Fruit fly (Drosophila melanogaster) whole organism, embryonic: ENCODE measurements around the gene Cyp4d1.
A peak's percentile ranks its signal among the peaks of the same experiment; 100 is the strongest.

Source experiments
- Aef1 ChIP-seq: fragments of 200-800 bp; sonication (Bioruptor generic); IDR thresholded peaks from 3 replicates; pipeline ENCODE4 v1.3.6; 2022; ENCODE audit warnings: missing biosample characterization, missing genetic modification characterization
- CG10267 ChIP-seq: fragments of 200-800 bp; sonication (Bioruptor generic); optimal IDR thresholded peaks from 2 replicates; lab custom pipeline; 2018; ENCODE audit warnings: missing biosample characterization, mild to moderate bottlenecking, missing genetic modification characterization, moderate library complexity
- CG10654 ChIP-seq: fragments of 200-800 bp; sonication (Bioruptor generic); optimal IDR thresholded peaks from 2 replicates; lab custom pipeline; 2016; ENCODE audit warnings: missing biosample characterization, missing genetic modification characterization
- CG11093 ChIP-seq: fragments of 200-800 bp; sonication (Bioruptor generic); IDR thresholded peaks from 3 replicates; pipeline ENCODE4 v1.3.6; 2022; ENCODE audit warnings: missing biosample characterization, missing genetic modification characterization
- CG11456 ChIP-seq: fragments of 200-800 bp; sonication (Bioruptor generic); IDR thresholded peaks from 3 replicates; pipeline ENCODE4 v1.3.6; 2022; ENCODE audit warnings: missing biosample characterization, missing genetic modification characterization
- CG12104 ChIP-seq: fragments of 200-800 bp; sonication (Bioruptor generic); optimal IDR thresholded peaks from 3 replicates; lab custom pipeline; 2016; ENCODE audit warnings: missing biosample characterization, missing genetic modification characterization
- CG1233 ChIP-seq: fragments of 200-800 bp; sonication (Bioruptor generic); optimal IDR thresholded peaks from 4 replicates; lab custom pipeline; 2018; ENCODE audit warnings: missing biosample characterization, mild to moderate bottlenecking, missing genetic modification characterization
- CG14441 ChIP-seq: fragments of 200-800 bp; sonication (Bioruptor generic); IDR thresholded peaks from 2 replicates; pipeline ENCODE4 v1.3.6; 2022; ENCODE audit warnings: missing biosample characterization, missing genetic modification characterization
- CG15601 ChIP-seq: fragments of 200-800 bp; sonication (Bioruptor generic); optimal IDR thresholded peaks from 3 replicates; lab custom pipeline; 2019; ENCODE audit warnings: missing biosample characterization, mild to moderate bottlenecking, missing genetic modification characterization, moderate library complexity
- CG17802 ChIP-seq: fragments of 200-800 bp; sonication (Bioruptor generic); optimal IDR thresholded peaks from 2 replicates; lab custom pipeline; 2018; ENCODE audit warnings: missing biosample characterization, mild to moderate bottlenecking, missing genetic modification characterization, moderate library complexity
- CG2116 ChIP-seq: fragments of 200-800 bp; sonication (Bioruptor generic); optimal IDR thresholded peaks from 3 replicates; lab custom pipeline; 2018; ENCODE audit warnings: missing biosample characterization, mild to moderate bottlenecking, missing genetic modification characterization
- CG2199 ChIP-seq: fragments of 200-800 bp; sonication (Bioruptor generic); IDR thresholded peaks from 3 replicates; pipeline ENCODE4 v1.3.6; 2022; ENCODE audit warnings: missing biosample characterization, missing genetic modification characterization
- CG31224 ChIP-seq: fragments of 200-800 bp; sonication (Bioruptor generic); IDR thresholded peaks from 2 replicates; pipeline ENCODE4 v1.3.6; 2022; ENCODE audit warnings: missing biosample characterization, missing genetic modification characterization
- CG32772 ChIP-seq: fragments of 200-800 bp; sonication (Bioruptor generic); IDR thresholded peaks from 2 replicates; pipeline ENCODE4 v1.3.6; 2022; ENCODE audit warnings: missing biosample characterization, missing genetic modification characterization
- CG4854 ChIP-seq: fragments of 200-800 bp; sonication (Bioruptor generic); optimal IDR thresholded peaks from 2 replicates; lab custom pipeline; 2016; ENCODE audit warnings: missing biosample characterization, missing genetic modification characterization, inconsistent platforms
- CG5245 ChIP-seq: fragments of 200-800 bp; sonication (Bioruptor generic); optimal IDR thresholded peaks from 3 replicates; lab custom pipeline; 2016; ENCODE audit warnings: missing biosample characterization, missing genetic modification characterization
- CG6765 ChIP-seq: fragments of 200-800 bp; sonication (Bioruptor generic); optimal IDR thresholded peaks from 3 replicates; lab custom pipeline; 2017; ENCODE audit warnings: missing biosample characterization, mild to moderate bottlenecking, missing genetic modification characterization
- CG6791 ChIP-seq: fragments of 200-800 bp; sonication (Bioruptor generic); IDR thresholded peaks from 3 replicates; pipeline ENCODE4 v1.3.6; 2022; ENCODE audit warnings: missing biosample characterization, missing genetic modification characterization; ENCODE audit not compliant: partially characterized antibody
- CG9817 ChIP-seq: fragments of 200-800 bp; sonication (Bioruptor generic); optimal IDR thresholded peaks from 2 replicates; lab custom pipeline; 2018; ENCODE audit warnings: missing biosample characterization, mild to moderate bottlenecking, missing genetic modification characterization, moderate library complexity
- Dfd ChIP-seq, 2 experiments: fragments of >200 bp; optimal IDR thresholded peaks; 2 replicates each; lab custom pipeline; 2017; ENCODE audit warnings: missing biosample characterization in 2 of 2, missing genetic modification characterization in 2 of 2
- Drgx ChIP-seq: fragments of 200-800 bp; sonication (Bioruptor generic); IDR thresholded peaks from 2 replicates; pipeline ENCODE4 v1.3.6; 2022; ENCODE audit warnings: missing biosample characterization, missing genetic modification characterization
- Hand ChIP-seq: fragments of 200-800 bp; sonication (Bioruptor generic); optimal IDR thresholded peaks from 2 replicates; lab custom pipeline; 2017; ENCODE audit warnings: mild to moderate bottlenecking, missing biosample characterization, missing genetic modification reagents, missing genetic modification characterization
- Hr78 ChIP-seq, 2 experiments: fragments of 200-800 bp in 1 of 2; fragments of >200 bp in 1 of 2; sonication (Bioruptor generic) in 1 of 2; optimal IDR thresholded peaks; 2 replicates each; lab custom pipeline; 2017 to 2019; ENCODE audit warnings: missing biosample characterization in 2 of 2, missing genetic modification characterization in 2 of 2, mild to moderate bottlenecking in 1 of 2, moderate library complexity in 1 of 2
- Lhr ChIP-seq: fragments of 200-800 bp; sonication (Bioruptor generic); optimal IDR thresholded peaks from 3 replicates; lab custom pipeline; 2017; ENCODE audit warnings: mild to moderate bottlenecking, missing biosample characterization, missing genetic modification reagents, missing genetic modification characterization
- MBD-R2 ChIP-seq: fragments of 200-800 bp; sonication (Bioruptor generic); IDR thresholded peaks from 2 replicates; pipeline ENCODE4 v1.3.6; 2022; ENCODE audit warnings: missing biosample characterization, missing genetic modification characterization
- NC2α ChIP-seq: fragments of 200-800 bp; sonication (Bioruptor generic); optimal IDR thresholded peaks from 2 replicates; lab custom pipeline; 2016; ENCODE audit warnings: missing biosample characterization, missing genetic modification characterization
- NFAT ChIP-seq: fragments of 200-800 bp; sonication (Bioruptor generic); IDR thresholded peaks from 2 replicates; pipeline ENCODE4 v1.3.6; 2022; ENCODE audit warnings: missing biosample characterization, missing genetic modification characterization
- Rfx ChIP-seq: fragments of 200-800 bp; sonication (Bioruptor generic); IDR thresholded peaks from 2 replicates; pipeline ENCODE4 v1.3.6; 2022; ENCODE audit warnings: missing biosample characterization, missing genetic modification characterization
- Six4 ChIP-seq: fragments of 200-800 bp; sonication (Bioruptor generic); optimal IDR thresholded peaks from 2 replicates; lab custom pipeline; 2016; ENCODE audit warnings: missing biosample characterization, missing genetic modification characterization
- Sry-δ ChIP-seq: fragments of 200-800 bp; sonication (Bioruptor generic); optimal IDR thresholded peaks from 2 replicates; lab custom pipeline; 2016; ENCODE audit warnings: missing biosample characterization, missing genetic modification characterization
- bab2 ChIP-seq: fragments of 200-800 bp; sonication (Bioruptor generic); optimal IDR thresholded peaks from 2 replicates; lab custom pipeline; 2016; ENCODE audit warnings: missing biosample characterization, missing genetic modification characterization
- bigmax ChIP-seq: fragments of 200-800 bp; sonication (Bioruptor generic); optimal IDR thresholded peaks from 2 replicates; lab custom pipeline; 2018; ENCODE audit warnings: missing biosample characterization, mild to moderate bottlenecking, missing genetic modification characterization
- cato ChIP-seq: fragments of 200-800 bp; sonication (Bioruptor generic); optimal IDR thresholded peaks from 2 replicates; lab custom pipeline; 2016; ENCODE audit warnings: missing biosample characterization, missing genetic modification characterization, borderline replicate concordance
- caup ChIP-seq: fragments of 200-800 bp; sonication (Bioruptor generic); optimal IDR thresholded peaks from 3 replicates; lab custom pipeline; 2017; ENCODE audit warnings: missing biosample characterization, mild to moderate bottlenecking, missing genetic modification characterization, moderate library complexity; ENCODE audit not compliant: severe bottlenecking
- ems ChIP-seq: fragments of 200-800 bp; sonication (Bioruptor generic); optimal IDR thresholded peaks from 3 replicates; lab custom pipeline; 2016; ENCODE audit warnings: missing biosample characterization, missing genetic modification characterization
- fd96Cb ChIP-seq: fragments of 200-800 bp; sonication (Bioruptor generic); optimal IDR thresholded peaks from 2 replicates; lab custom pipeline; 2018; ENCODE audit warnings: missing biosample characterization, mild to moderate bottlenecking, missing genetic modification characterization, moderate library complexity
- gro ChIP-seq: fragments of 200-800 bp; sonication (Bioruptor generic); optimal IDR thresholded peaks from 2 replicates; lab custom pipeline; 2016; ENCODE audit warnings: missing biosample characterization, missing genetic modification characterization
- gsb ChIP-seq: fragments of 200-800 bp; sonication (Bioruptor generic); IDR thresholded peaks from 2 replicates; pipeline ENCODE4 v1.3.6; 2022; ENCODE audit warnings: missing biosample characterization, missing genetic modification characterization
- jing ChIP-seq: fragments of 200-800 bp; sonication (Bioruptor generic); optimal IDR thresholded peaks from 2 replicates; lab custom pipeline; 2018; ENCODE audit warnings: missing biosample characterization, mild to moderate bottlenecking, missing genetic modification characterization
- kay ChIP-seq: fragments of 200-800 bp; sonication (Bioruptor generic); optimal IDR thresholded peaks from 2 replicates; lab custom pipeline; 2016; ENCODE audit warnings: missing biosample characterization, missing genetic modification characterization
- luna ChIP-seq: fragments of 200-800 bp; sonication (Bioruptor generic); optimal IDR thresholded peaks from 2 replicates; lab custom pipeline; 2016; ENCODE audit warnings: missing biosample characterization, missing genetic modification characterization
- nmo ChIP-seq: fragments of 200-800 bp; sonication (Bioruptor generic); optimal IDR thresholded peaks from 2 replicates; lab custom pipeline; 2018; ENCODE audit warnings: missing biosample characterization, mild to moderate bottlenecking, missing genetic modification characterization, moderate library complexity
- org-1 ChIP-seq: fragments of 200-800 bp; sonication (Bioruptor generic); optimal IDR thresholded peaks from 2 replicates; lab custom pipeline; 2017; ENCODE audit warnings: missing biosample characterization, missing genetic modification characterization
- slou ChIP-seq: fragments of 200-800 bp; sonication (Bioruptor generic); optimal IDR thresholded peaks from 3 replicates; lab custom pipeline; 2016; ENCODE audit warnings: missing biosample characterization, missing genetic modification characterization
- stc ChIP-seq: fragments of 200-800 bp; sonication (Bioruptor generic); IDR thresholded peaks from 2 replicates; pipeline ENCODE4 v1.3.6; 2022; ENCODE audit warnings: missing biosample characterization, missing genetic modification characterization
- stwl ChIP-seq: fragments of 200-800 bp; sonication (Bioruptor generic); optimal IDR thresholded peaks from 3 replicates; lab custom pipeline; 2018; ENCODE audit warnings: missing biosample characterization, mild to moderate bottlenecking, missing genetic modification characterization, moderate library complexity
- wek ChIP-seq: fragments of 200-800 bp; sonication (Bioruptor generic); optimal IDR thresholded peaks from 3 replicates; lab custom pipeline; 2018; ENCODE audit warnings: missing biosample characterization, mild to moderate bottlenecking, missing genetic modification characterization, moderate library complexity
- yki ChIP-seq: fragments of >200 bp; optimal IDR thresholded peaks from 3 replicates; lab custom pipeline; 2018
- zfh1 ChIP-seq: fragments of 200-800 bp; sonication (Bioruptor generic); IDR thresholded peaks from 3 replicates; pipeline ENCODE4 v1.3.6; 2022; ENCODE audit warnings: missing biosample characterization, missing genetic modification characterization
- zfh2 ChIP-seq: fragments of 200-800 bp; sonication (Bioruptor generic); optimal IDR thresholded peaks from 2 replicates; lab custom pipeline; 2016; ENCODE audit warnings: missing biosample characterization, missing genetic modification characterization

Gene Cyp4d1

DNA sequence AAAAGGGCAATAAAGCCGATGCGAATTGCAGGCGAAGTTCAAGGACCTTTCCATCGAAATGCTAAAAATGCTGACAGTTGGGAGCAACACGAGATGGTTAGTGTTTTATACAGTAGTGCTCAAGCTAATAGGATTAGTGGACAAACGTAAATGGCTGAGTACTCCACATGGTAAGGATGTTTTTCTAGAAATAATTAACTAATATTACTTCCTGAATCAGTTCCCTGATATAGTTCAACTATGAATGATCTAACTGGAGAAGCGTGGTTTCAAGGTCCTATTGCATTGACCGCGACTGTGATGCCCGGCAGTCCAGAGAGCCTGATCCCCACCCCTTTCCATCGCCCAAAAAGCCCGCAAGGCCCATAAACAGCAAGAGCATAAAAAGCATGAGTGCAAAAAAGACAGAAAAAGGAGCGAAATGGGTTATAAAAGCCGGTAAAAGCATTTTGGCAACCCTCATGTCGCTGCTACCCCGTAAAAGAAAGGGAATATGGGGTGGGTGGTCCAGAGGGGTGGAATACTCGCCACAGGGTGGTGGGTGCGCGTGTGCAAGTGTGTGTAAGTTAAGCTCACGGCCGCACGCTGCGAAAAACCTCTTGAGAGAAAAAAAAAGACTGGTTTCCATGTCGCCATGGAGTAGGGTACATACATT, 27.6 kb downstream of the Cyp4d1 start (continued):
- TF ChIP-seq cato (GFP tag; lab: Kevin White, UChicago): peak; percentile 34
- peak; percentile 65 for TF ChIP-seq CG10267
- TF ChIP-seq fd96Cb: peak; percentile 76
- no peak for TF ChIP-seq Dfd (GFP tag; optimal IDR thresholded peaks at IDR 0.05; lab: Kevin White, UChicago)
- TF ChIP-seq caup (GFP tag; lab: Kevin White, UChicago): peak; percentile 49
- TF ChIP-seq yki (lab: Kevin White, UChicago): no peak
- peak; percentile 71 for TF ChIP-seq Drgx
- TF ChIP-seq CG15601 (tag; lab: Kevin White, UChicago): peak; percentile 71
- peak; percentile 45 for TF ChIP-seq CG5245 (GFP tag; lab: Kevin White, UChicago)
- peak; percentile 50 for TF ChIP-seq CG6765 (GFP tag; lab: Kevin White, UChicago)
- peak; percentile 51 for TF ChIP-seq org-1
- peak; percentile 27 for TF ChIP-seq NC2α (GFP tag; lab: Kevin White, UChicago)
- peak; percentile 22 for TF ChIP-seq CG12104 (GFP tag; lab: Kevin White, UChicago)
- no peak for TF ChIP-seq Hr78 (GFP tag; optimal IDR thresholded peaks at IDR 0.05; lab: Kevin White, UChicago)
- no peak for TF ChIP-seq zfh2
- no peak for TF ChIP-seq CG6791 (GFP tag; lab: Robert Waterston, UW)
- peak; percentile 51; the same call in 1 of the 2 replicates for TF ChIP-seq CG14441
- peak; percentile 46 for TF ChIP-seq CG1233 (GFP tag; lab: Kevin White, UChicago)
- TF ChIP-seq CG4854: peak; percentile 34
- no peak for TF ChIP-seq CG2199 (GFP tag; lab: Robert Waterston, UW)
- TF ChIP-seq CG17802 (tag; lab: Kevin White, UChicago): no peak
- peak; percentile 73 for TF ChIP-seq zfh1 (GFP tag; lab: Robert Waterston, UW)
- TF ChIP-seq luna: peak; percentile 27
- 0 out of 3 replicates have a peak, but pooled peaks have one; percentile 21 for TF ChIP-seq CG11093
- peak; percentile 38 for TF ChIP-seq Hand (GFP tag; lab: Kevin White, UChicago)
- no peak for TF ChIP-seq stwl (tag; lab: Kevin White, UChicago)
- peak; percentile 22 for TF ChIP-seq Sry-δ
- TF ChIP-seq Rfx (GFP tag; lab: Robert Waterston, UW): peak; percentile 39
- TF ChIP-seq ems (GFP tag; lab: Kevin White, UChicago): peak; percentile 54
- peak; percentile 31 for TF ChIP-seq slou
- TF ChIP-seq CG9817 (tag; lab: Kevin White, UChicago): peak; percentile 56
- peak; percentile 63 for TF ChIP-seq nmo (GFP tag; lab: Kevin White, UChicago)
- TF ChIP-seq Six4 (GFP tag; lab: Kevin White, UChicago): peak; percentile 50
- TF ChIP-seq gro (GFP tag; lab: Kevin White, UChicago): peak; percentile 26
- peak; percentile 16 for TF ChIP-seq CG10654 (GFP tag; lab: Kevin White, UChicago)
- TF ChIP-seq CG31224 (GFP tag; lab: Robert Waterston, UW): peak; percentile 34; the same call in 1 of the 2 replicates
- no peak for TF ChIP-seq bigmax (GFP tag; lab: Kevin White, UChicago)
- no peak for TF ChIP-seq CG32772
- TF ChIP-seq CG11456 (GFP tag; lab: Robert Waterston, UW): peak; percentile 58; the same call in 1 of the 3 replicates
- TF ChIP-seq Aef1 (GFP tag; lab: Robert Waterston, UW): peak; percentile 29; the same call in 2 of the 3 replicates
- peak; percentile 61 for TF ChIP-seq bab2
- peak; percentile 12 for TF ChIP-seq kay (GFP tag; lab: Kevin White, UChicago)
- no peak for TF ChIP-seq MBD-R2
- TF ChIP-seq jing (GFP tag; lab: Kevin White, UChicago): peak; percentile 62
- TF ChIP-seq gsb (GFP tag; lab: Robert Waterston, UW): peak; percentile 18; the same call in 1 of the 2 replicates
- TF ChIP-seq Lhr (GFP tag; lab: Kevin White, UChicago): peak; percentile 32
- peak; percentile 40 for TF ChIP-seq wek (GFP tag; lab: Kevin White, UChicago)
- TF ChIP-seq stc: peak; percentile 74
- peak; percentile 7 for TF ChIP-seq CG2116
- no peak for TF ChIP-seq NFAT (GFP tag; lab: Robert Waterston, UW)
